Fruit fly (Drosophila melanogaster) whole organism, pupa: ENCODE measurements around the gene msn.

Experiments used
- CG10348 ChIP-seq: fragments of 200-800 bp; sonication (Bioruptor generic); IDR thresholded peaks from 2 replicates; pipeline ENCODE4 v1.3.6; 2022; ENCODE audit warnings: missing biosample characterization, missing genetic modification characterization
- CG12605 ChIP-seq: fragments of 200-800 bp; sonication (Bioruptor generic); IDR thresholded peaks from 2 replicates; pipeline ENCODE4 v1.3.6; 2022; ENCODE audit warnings: missing biosample characterization, missing genetic modification characterization
- CG13204 ChIP-seq: fragments of 200-800 bp; sonication (Bioruptor generic); optimal IDR thresholded peaks from 2 replicates; lab custom pipeline; 2018; ENCODE audit warnings: missing biosample characterization, mild to moderate bottlenecking, missing genetic modification characterization, moderate library complexity
- CG14655 ChIP-seq: fragments of 200-800 bp; sonication (Bioruptor generic); optimal IDR thresholded peaks from 3 replicates; lab custom pipeline; 2017; ENCODE audit warnings: mild to moderate bottlenecking, missing biosample characterization, missing genetic modification reagents, missing genetic modification characterization
- CG15710 ChIP-seq: fragments of 200-800 bp; sonication (Bioruptor generic); optimal IDR thresholded peaks from 2 replicates; lab custom pipeline; 2018; ENCODE audit warnings: missing biosample characterization, mild to moderate bottlenecking, missing genetic modification characterization, moderate library complexity
- CG17806 ChIP-seq: fragments of 200-800 bp; sonication (Bioruptor generic); optimal IDR thresholded peaks from 2 replicates; lab custom pipeline; 2018; ENCODE audit warnings: missing biosample characterization, mild to moderate bottlenecking, missing genetic modification characterization, moderate library complexity
- CG32121 ChIP-seq: fragments of 200-800 bp; sonication (Bioruptor generic); IDR thresholded peaks from 2 replicates; pipeline ENCODE4 v1.3.6; 2022; ENCODE audit warnings: missing biosample characterization, missing genetic modification characterization
- CG34367 ChIP-seq: fragments of 200-800 bp; sonication (Bioruptor generic); optimal IDR thresholded peaks from 2 replicates; lab custom pipeline; 2018; ENCODE audit warnings: missing biosample characterization, mild to moderate bottlenecking, missing genetic modification characterization
- CG4496 ChIP-seq: fragments of 200-800 bp; sonication (Bioruptor generic); IDR thresholded peaks from 3 replicates; pipeline ENCODE4 v1.3.6; 2022; ENCODE audit warnings: missing biosample characterization, missing genetic modification characterization
- CG8159 ChIP-seq: fragments of 200-800 bp; sonication (Bioruptor generic); optimal IDR thresholded peaks from 3 replicates; lab custom pipeline; 2018; ENCODE audit warnings: missing biosample characterization, mild to moderate bottlenecking, missing genetic modification characterization, moderate library complexity
- CG8301 ChIP-seq: fragments of 200-800 bp; sonication (Bioruptor generic); optimal IDR thresholded peaks from 2 replicates; lab custom pipeline; 2018; ENCODE audit warnings: missing biosample characterization, mild to moderate bottlenecking, missing genetic modification characterization
- CG9948 ChIP-seq: fragments of 200-800 bp; sonication (Bioruptor generic); optimal IDR thresholded peaks from 2 replicates; lab custom pipeline; 2018; ENCODE audit warnings: missing biosample characterization, mild to moderate bottlenecking, missing genetic modification characterization, moderate library complexity
- D1 ChIP-seq: fragments of 200-800 bp; sonication (Bioruptor generic); optimal IDR thresholded peaks from 2 replicates; lab custom pipeline; 2018; ENCODE audit warnings: missing biosample characterization, mild to moderate bottlenecking, missing genetic modification characterization, moderate library complexity
- EcR ChIP-seq: fragments of 200-800 bp; sonication (Bioruptor generic); optimal IDR thresholded peaks from 3 replicates; lab custom pipeline; 2019; ENCODE audit warnings: missing biosample characterization, missing genetic modification characterization, mild to moderate bottlenecking, moderate library complexity, missing genetic modification reagents
- Ets98B ChIP-seq: fragments of 200-800 bp; sonication (Bioruptor generic); IDR thresholded peaks from 2 replicates; pipeline ENCODE4 v1.3.6; 2022; ENCODE audit warnings: missing biosample characterization, missing genetic modification characterization
- Pif1A ChIP-seq: fragments of 200-800 bp; sonication (Bioruptor generic); optimal IDR thresholded peaks from 3 replicates; lab custom pipeline; 2016; ENCODE audit warnings: missing biosample characterization, missing genetic modification characterization
- Pif1B ChIP-seq: fragments of 200-800 bp; sonication (Bioruptor generic); optimal IDR thresholded peaks from 3 replicates; lab custom pipeline; 2016; ENCODE audit warnings: missing biosample characterization, missing genetic modification characterization
- Snoo ChIP-seq: fragments of 200-800 bp; sonication (Bioruptor generic); optimal IDR thresholded peaks from 3 replicates; lab custom pipeline; 2017; ENCODE audit warnings: missing biosample characterization, mild to moderate bottlenecking, missing genetic modification characterization, inconsistent platforms
- fd96Ca ChIP-seq: fragments of 200-800 bp; sonication (Bioruptor generic); IDR thresholded peaks from 3 replicates; pipeline ENCODE4 v1.3.6; 2022; ENCODE audit warnings: missing biosample characterization, missing genetic modification characterization
- gl ChIP-seq: fragments of 200-800 bp; sonication (Bioruptor generic); optimal IDR thresholded peaks from 2 replicates; lab custom pipeline; 2018; ENCODE audit warnings: missing biosample characterization, mild to moderate bottlenecking, missing genetic modification characterization
- rn ChIP-seq: fragments of 200-800 bp; sonication (Bioruptor generic); IDR thresholded peaks from 2 replicates; pipeline ENCODE4 v1.3.6; 2022; ENCODE audit warnings: missing biosample characterization, missing genetic modification characterization

The msn gene

DNA sequence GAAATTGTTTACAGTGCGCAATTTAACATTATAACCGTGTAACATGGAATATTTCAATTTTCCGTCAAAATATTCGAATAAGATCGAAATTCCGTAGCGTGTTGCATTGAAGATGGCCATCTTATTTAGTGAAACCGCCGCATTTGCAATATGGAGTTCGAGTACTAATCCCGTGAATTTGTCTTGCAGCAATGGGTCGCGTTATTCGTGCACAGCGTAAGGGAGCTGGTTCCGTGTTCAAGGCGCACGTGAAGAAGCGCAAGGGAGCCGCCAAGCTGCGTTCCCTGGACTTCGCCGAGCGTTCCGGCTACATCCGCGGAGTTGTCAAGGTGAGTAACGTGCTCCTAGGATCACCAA is 1.2 kb upstream of the msn start:
- no peak for TF ChIP-seq CG10348

dm6 chr3L:2586804-2587561 is 643 bp upstream of the msn start, which contains the start of gene RpL8:
Gene RpL8 (plus strand): TSS chr3L:2587456.
- TF ChIP-seq fd96Ca (GFP tag; lab: Robert Waterston, UW) (peak; percentile 59; the same call in 1 of the 3 replicates), Pif1B (GFP tag; lab: Kevin White, UChicago) (peak; percentile 64), Ets98B (GFP tag; lab: Robert Waterston, UW) (peak; percentile 74), CG10348 (no peak), rn (GFP tag; lab: Robert Waterston, UW) (peak; percentile 39; the same call in 1 of the 2 replicates), CG34367 (peak; percentile 73), CG12605 (GFP tag; lab: Robert Waterston, UW) (peak; percentile 72), CG8159 (peak; percentile 60), Snoo (tag; lab: Kevin White, UChicago) (peak; percentile 88), CG13204 (GFP tag; lab: Kevin White, UChicago) (peak; percentile 69), EcR (GFP tag; lab: Kevin White, UChicago) (no peak), CG4496 (GFP tag; lab: Robert Waterston, UW) (peak; percentile 86), CG32121 (GFP tag; lab: Robert Waterston, UW) (peak; percentile 33; the same call in 1 of the 2 replicates), Pif1A (peak; percentile 72), CG15710 (tag; lab: Kevin White, UChicago) (peak; percentile 56), CG8301 (peak; percentile 35), CG9948 (tag; lab: Kevin White, UChicago) (peak; percentile 1), CG17806 (tag; lab: Kevin White, UChicago) (peak; percentile 30), gl (peak; percentile 47), CG14655 (GFP tag; lab: Kevin White, UChicago) (peak; percentile 53), D1 (tag; lab: Kevin White, UChicago) (no peak)

DNA sequence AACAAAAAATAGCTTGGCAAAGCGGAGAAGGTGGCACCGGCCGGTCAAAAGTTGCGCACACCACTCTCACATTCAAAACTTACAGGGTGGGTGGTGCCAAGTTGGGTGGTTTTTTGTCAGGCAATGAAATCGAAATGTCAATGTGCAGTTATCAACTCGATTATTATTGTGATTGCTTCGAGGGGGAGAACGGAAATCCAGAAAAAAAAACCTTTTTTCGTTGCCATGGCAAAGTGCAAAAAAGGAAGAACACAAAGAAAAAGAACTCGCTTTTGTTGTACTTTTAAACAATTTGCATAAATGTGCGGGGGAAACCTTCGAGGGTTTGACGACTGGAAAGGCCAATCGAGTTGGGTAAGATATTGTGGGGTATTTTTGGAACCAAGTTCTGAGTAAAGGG is 1.5 kb downstream of the msn start:
- TF ChIP-seq CG8159: no peak
- no peak for TF ChIP-seq fd96Ca (GFP tag; lab: Robert Waterston, UW)
- TF ChIP-seq CG4496 (GFP tag; lab: Robert Waterston, UW): no peak
- TF ChIP-seq rn (GFP tag; lab: Robert Waterston, UW): no peak
- no peak for TF ChIP-seq D1 (tag; lab: Kevin White, UChicago)
- no peak for TF ChIP-seq CG14655 (GFP tag; lab: Kevin White, UChicago)
- no peak for TF ChIP-seq CG8301
- TF ChIP-seq Pif1A: no peak
- no peak for TF ChIP-seq Pif1B (GFP tag; lab: Kevin White, UChicago)

- TF ChIP-seq CG4496 (GFP tag; lab: Robert Waterston, UW) (peak; percentile 75), EcR (GFP tag; lab: Kevin White, UChicago) (peak; percentile 79), gl (peak; percentile 72), CG9948 (tag; lab: Kevin White, UChicago) (peak; percentile 88), CG10348 (peak; percentile 65), CG15710 (tag; lab: Kevin White, UChicago) (peak; percentile 87), CG13204 (GFP tag; lab: Kevin White, UChicago) (peak; percentile 62), Pif1A (peak; percentile 81), CG34367 (peak; percentile 81), CG8301 (peak; percentile 91), CG17806 (tag; lab: Kevin White, UChicago) (peak; percentile 77), CG32121 (GFP tag; lab: Robert Waterston, UW) (peak; percentile 71), rn (GFP tag; lab: Robert Waterston, UW) (no peak), CG8159 (peak; percentile 89), D1 (tag; lab: Kevin White, UChicago) (no peak), Snoo (tag; lab: Kevin White, UChicago) (peak; percentile 51), Ets98B (GFP tag; lab: Robert Waterston, UW) (peak; percentile 31), Pif1B (GFP tag; lab: Kevin White, UChicago) (peak; percentile 71), fd96Ca (GFP tag; lab: Robert Waterston, UW) (no peak; the same call in 1 of the 3 replicates), CG12605 (GFP tag; lab: Robert Waterston, UW) (no peak), CG14655 (GFP tag; lab: Kevin White, UChicago) (peak; percentile 91)
These were observed 2.1 kb downstream of the msn start for dm6 chr3L:2584119-2584805.

- TF ChIP-seq Pif1B (GFP tag; lab: Kevin White, UChicago) (no peak), CG32121 (GFP tag; lab: Robert Waterston, UW) (peak; percentile 9; the same call in 1 of the 2 replicates), EcR (GFP tag; lab: Kevin White, UChicago) (peak; percentile 79), Snoo (tag; lab: Kevin White, UChicago) (no peak), Pif1A (no peak), gl (no peak), CG12605 (GFP tag; lab: Robert Waterston, UW) (no peak)
These were observed 2.8 kb downstream of the msn start for dm6 chr3L:2583537-2583870.
